Worm (Caenorhabditis elegans) whole organism, L3 larva: ENCODE measurements around the gene let-721.

Experiments used
- R02D3.7 ChIP-seq: fragments of 150-350 bp; optimal IDR thresholded peaks from 2 replicates; lab custom pipeline; 2014; ENCODE audit warnings: missing biosample characterization, missing genetic modification characterization
- aly-2 ChIP-seq: fragments of 150-350 bp; optimal IDR thresholded peaks from 2 replicates; lab custom pipeline; 2014; ENCODE audit warnings: missing biosample characterization, missing genetic modification characterization
- ama-1 ChIP-seq: fragments of 150-350 bp; optimal IDR thresholded peaks from 2 replicates; lab custom pipeline; 2018
- ceh-16 ChIP-seq: sonication (generic microtip); optimal IDR thresholded peaks from 2 replicates; lab custom pipeline; 2017; ENCODE audit warnings: missing biosample characterization, missing genetic modification characterization
- ceh-28 ChIP-seq: fragments of 150-350 bp; optimal IDR thresholded peaks from 2 replicates; lab custom pipeline; 2014; ENCODE audit warnings: missing biosample characterization, missing genetic modification reagents, missing genetic modification characterization
- ceh-82 ChIP-seq: fragments of 150-350 bp; optimal IDR thresholded peaks from 2 replicates; lab custom pipeline; 2014; ENCODE audit warnings: missing biosample characterization, missing genetic modification characterization
- ceh-9 ChIP-seq: sonication (generic microtip); optimal IDR thresholded peaks from 2 replicates; lab custom pipeline; 2018; ENCODE audit warnings: missing biosample characterization, missing genetic modification characterization
- daf-12 ChIP-seq: fragments of 150-350 bp; optimal IDR thresholded peaks from 2 replicates; lab custom pipeline; 2014; ENCODE audit warnings: missing biosample characterization, missing genetic modification reagents, missing genetic modification characterization
- egl-27 ChIP-seq: sonication (generic microtip); optimal IDR thresholded peaks from 4 replicates; lab custom pipeline; 2017; ENCODE audit warnings: missing biosample characterization, missing genetic modification reagents, missing genetic modification characterization
- egl-5 ChIP-seq: fragments of 150-350 bp; optimal IDR thresholded peaks from 2 replicates; lab custom pipeline; 2017; ENCODE audit warnings: missing biosample characterization, missing genetic modification reagents, missing genetic modification characterization, inconsistent platforms
- elt-1 ChIP-seq: fragments of 150-350 bp; optimal IDR thresholded peaks from 2 replicates; lab custom pipeline; 2014; ENCODE audit warnings: missing biosample characterization, missing genetic modification characterization
- elt-2 ChIP-seq: sonication (generic microtip); optimal IDR thresholded peaks from 2 replicates; lab custom pipeline; 2016; ENCODE audit warnings: missing genetic modification reagents, mild to moderate bottlenecking, missing genetic modification characterization, missing compliant biosample characterization
- elt-3 ChIP-seq, 3 experiments: fragments of 150-350 bp in 1 of 3; sonication (generic microtip) in 2 of 3; optimal IDR thresholded peaks; 2 replicates in 2 of 3; 4 replicates in 1 of 3; lab custom pipeline; 2014 to 2017; ENCODE audit warnings: missing biosample characterization in 3 of 3, missing genetic modification characterization in 3 of 3
- eor-1 ChIP-seq, 2 experiments: fragments of 150-350 bp; optimal IDR thresholded peaks; 2 replicates each; lab custom pipeline; 2014 to 2018; ENCODE audit warnings: missing biosample characterization in 2 of 2, missing genetic modification characterization in 2 of 2
- fkh-10 ChIP-seq: sonication (generic microtip); optimal IDR thresholded peaks from 2 replicates; lab custom pipeline; 2017; ENCODE audit warnings: missing biosample characterization, missing genetic modification reagents, missing genetic modification characterization
- fos-1 ChIP-seq: fragments of 150-350 bp; optimal IDR thresholded peaks from 2 replicates; lab custom pipeline; 2014; ENCODE audit warnings: missing biosample characterization, missing genetic modification characterization
- jun-1 ChIP-seq: fragments of 150-350 bp; optimal IDR thresholded peaks from 2 replicates; lab custom pipeline; 2014; ENCODE audit warnings: missing biosample characterization, missing genetic modification reagents, missing genetic modification characterization
- lin-15B ChIP-seq: fragments of 150-350 bp; optimal IDR thresholded peaks from 2 replicates; lab custom pipeline; 2014; ENCODE audit warnings: missing biosample characterization, missing genetic modification characterization
- lin-39 ChIP-seq: fragments of 150-350 bp; optimal IDR thresholded peaks from 2 replicates; lab custom pipeline; 2018; ENCODE audit warnings: missing biosample characterization, missing genetic modification reagents, missing genetic modification characterization
- lsy-12 ChIP-seq: sonication (generic microtip); optimal IDR thresholded peaks from 2 replicates; lab custom pipeline; 2016; ENCODE audit warnings: mild to moderate bottlenecking, missing genetic modification characterization, missing compliant biosample characterization
- mdl-1 ChIP-seq: fragments of 150-350 bp; optimal IDR thresholded peaks from 2 replicates; lab custom pipeline; 2014; ENCODE audit warnings: missing biosample characterization, missing genetic modification characterization
- nfya-1 ChIP-seq: sonication (generic microtip); optimal IDR thresholded peaks from 2 replicates; lab custom pipeline; 2017; ENCODE audit warnings: missing genetic modification characterization, mild to moderate bottlenecking, missing compliant biosample characterization, antibody characterized with exemption, moderate library complexity; ENCODE audit not compliant: insufficient read depth
- nhr-11 ChIP-seq: fragments of 150-350 bp; optimal IDR thresholded peaks from 2 replicates; lab custom pipeline; 2014; ENCODE audit warnings: missing biosample characterization, missing genetic modification characterization
- nhr-12 ChIP-seq: fragments of 150-350 bp; optimal IDR thresholded peaks from 2 replicates; lab custom pipeline; 2014; ENCODE audit warnings: missing biosample characterization, missing genetic modification characterization
- nhr-23 ChIP-seq: fragments of 150-350 bp; optimal IDR thresholded peaks from 2 replicates; lab custom pipeline; 2014; ENCODE audit warnings: missing biosample characterization, missing genetic modification reagents, missing genetic modification characterization
- nhr-28 ChIP-seq: fragments of 150-350 bp; optimal IDR thresholded peaks from 2 replicates; lab custom pipeline; 2014; ENCODE audit warnings: missing biosample characterization, missing genetic modification characterization
- nhr-43 ChIP-seq: sonication (generic microtip); optimal IDR thresholded peaks from 2 replicates; lab custom pipeline; 2016; ENCODE audit warnings: mild to moderate bottlenecking, missing genetic modification characterization, missing compliant biosample characterization; ENCODE audit not compliant: poor library complexity, severe bottlenecking
- nhr-67 ChIP-seq: fragments of 150-350 bp; optimal IDR thresholded peaks from 2 replicates; lab custom pipeline; 2014; ENCODE audit warnings: missing biosample characterization, missing genetic modification characterization
- nhr-76 ChIP-seq: fragments of 150-350 bp; sonication (generic microtip); optimal IDR thresholded peaks from 5 replicates; lab custom pipeline; 2014; ENCODE audit warnings: missing biosample characterization, missing genetic modification characterization
- nhr-77 ChIP-seq: fragments of 150-350 bp; optimal IDR thresholded peaks from 2 replicates; lab custom pipeline; 2014; ENCODE audit warnings: missing biosample characterization, missing genetic modification characterization
- pha-4 ChIP-seq: fragments of 150-350 bp; optimal IDR thresholded peaks from 2 replicates; lab custom pipeline; 2014; ENCODE audit warnings: missing biosample characterization, missing genetic modification reagents, missing genetic modification characterization
- pqm-1 ChIP-seq: fragments of 150-350 bp; optimal IDR thresholded peaks from 2 replicates; lab custom pipeline; 2017; ENCODE audit warnings: missing biosample characterization, missing genetic modification characterization, inconsistent platforms
- sea-2 ChIP-seq: fragments of 150-350 bp; sonication (generic microtip); optimal IDR thresholded peaks from 4 replicates; lab custom pipeline; 2014; ENCODE audit warnings: missing biosample characterization, missing genetic modification reagents, missing genetic modification characterization
- snpc-4 ChIP-seq: fragments of 150-350 bp; optimal IDR thresholded peaks from 2 replicates; lab custom pipeline; 2014; ENCODE audit warnings: missing biosample characterization, missing genetic modification characterization
- tbx-2 ChIP-seq: sonication (generic microtip); optimal IDR thresholded peaks from 2 replicates; lab custom pipeline; 2016; ENCODE audit warnings: mild to moderate bottlenecking, missing genetic modification characterization, missing compliant biosample characterization
- unc-39 ChIP-seq: sonication (generic microtip); optimal IDR thresholded peaks from 4 replicates; lab custom pipeline; 2017; ENCODE audit warnings: missing biosample characterization, missing genetic modification characterization
- unc-62 ChIP-seq: fragments of 150-350 bp; sonication (generic microtip); optimal IDR thresholded peaks from 4 replicates; lab custom pipeline; 2014; ENCODE audit warnings: missing biosample characterization, missing genetic modification reagents, missing genetic modification characterization
- zag-1 ChIP-seq: fragments of 150-350 bp; optimal IDR thresholded peaks from 2 replicates; lab custom pipeline; 2014; ENCODE audit warnings: missing biosample characterization, missing genetic modification characterization
- ztf-11 ChIP-seq: fragments of 150-350 bp; optimal IDR thresholded peaks from 2 replicates; lab custom pipeline; 2014; ENCODE audit warnings: missing biosample characterization, missing genetic modification characterization
- ztf-4 ChIP-seq: fragments of 150-350 bp; optimal IDR thresholded peaks from 2 replicates; lab custom pipeline; 2014; ENCODE audit warnings: missing biosample characterization, missing genetic modification characterization

The let-721 gene

ce11 chrIII:6442305-6443125 is 4.2 kb downstream of the let-721 start, which contains the start of gene mel-32:
Gene mel-32, minus strand, starts transcription at chrIII:6443000.
- TF ChIP-seq pqm-1 (tag; lab: Kevin White, UChicago): peak; percentile 67
- peak; percentile 22 for TF ChIP-seq ama-1
- peak; percentile 16 for TF ChIP-seq lin-15B (tag; lab: Kevin White, UChicago)
- peak; percentile 84 for TF ChIP-seq elt-2 (tag; lab: Kevin White, UChicago)
- peak; percentile 48 for TF ChIP-seq pha-4 (tag; lab: Kevin White, UChicago)
- TF ChIP-seq nhr-43 (tag; lab: Kevin White, UChicago): no peak
- TF ChIP-seq ceh-28 (tag; lab: Kevin White, UChicago): peak; percentile 15
- no peak for TF ChIP-seq nhr-11 (tag; lab: Kevin White, UChicago)

DNA sequence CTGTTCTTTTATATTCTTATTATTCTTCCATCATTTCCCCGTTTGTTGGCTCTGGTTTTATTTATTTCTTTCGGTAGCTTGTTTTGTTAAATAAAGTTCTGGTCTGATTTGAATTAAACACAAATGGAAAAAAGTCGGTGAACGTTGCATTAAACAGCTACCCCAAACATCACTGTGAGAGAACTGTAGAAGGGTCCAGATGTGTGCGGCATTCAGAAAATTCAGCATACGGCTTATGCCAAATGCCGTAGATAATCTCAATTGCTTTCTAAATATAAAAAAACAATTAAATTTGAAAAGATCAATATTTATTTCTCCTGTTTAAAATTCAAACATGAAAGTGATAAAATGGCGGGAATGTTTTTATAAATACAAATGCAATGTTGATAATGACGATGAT is 6.9 kb downstream of the let-721 start:
- TF ChIP-seq fos-1 (tag; lab: Kevin White, UChicago): no peak
- TF ChIP-seq unc-39: no peak
- no peak for TF ChIP-seq zag-1 (tag; lab: Kevin White, UChicago)
- no peak for TF ChIP-seq nhr-11 (tag; lab: Kevin White, UChicago)
- TF ChIP-seq eor-1 (tag; optimal IDR thresholded peaks at IDR 0.05; lab: Kevin White, UChicago): no peak
- no peak for TF ChIP-seq elt-1 (tag; lab: Kevin White, UChicago)
- TF ChIP-seq R02D3.7 (tag; lab: Kevin White, UChicago): no peak
- no peak for TF ChIP-seq ztf-4 (tag; lab: Kevin White, UChicago)
- no peak for TF ChIP-seq nhr-77 (tag; lab: Kevin White, UChicago)
- no peak for TF ChIP-seq snpc-4 (tag; lab: Kevin White, UChicago)
- TF ChIP-seq egl-5: no peak
- TF ChIP-seq tbx-2 (tag; lab: Kevin White, UChicago): no peak
- no peak for TF ChIP-seq elt-3 (tag; optimal IDR thresholded peaks at IDR 0.05; lab: Kevin White, UChicago)

ce11 chrIII:6436308-6436707 is 10.4 kb downstream of the let-721 start, which contains the start of gene C05D11.1:
Gene C05D11.1, plus strand, starts transcription at chrIII:6436608.
- no peak for TF ChIP-seq lin-15B (tag; lab: Kevin White, UChicago)
- TF ChIP-seq nhr-12: no peak
- no peak for TF ChIP-seq aly-2 (tag; lab: Kevin White, UChicago)
- TF ChIP-seq tbx-2 (tag; lab: Kevin White, UChicago): no peak
- TF ChIP-seq R02D3.7 (tag; lab: Kevin White, UChicago): no peak
- TF ChIP-seq mdl-1 (tag; lab: Kevin White, UChicago): no peak
- no peak for TF ChIP-seq jun-1 (tag; lab: Kevin White, UChicago)
- no peak for TF ChIP-seq sea-2 (GFP tag; lab: Kevin White, UChicago)
- no peak for TF ChIP-seq zag-1 (tag; lab: Kevin White, UChicago)
- TF ChIP-seq pha-4 (tag; lab: Kevin White, UChicago): no peak
- TF ChIP-seq pqm-1 (tag; lab: Kevin White, UChicago): no peak
- TF ChIP-seq ceh-82 (tag; lab: Kevin White, UChicago): no peak
- no peak for TF ChIP-seq nhr-28 (tag; lab: Kevin White, UChicago)
- TF ChIP-seq fos-1 (tag; lab: Kevin White, UChicago): no peak
- no peak for TF ChIP-seq fkh-10 (GFP tag; lab: Kevin White, UChicago)
- TF ChIP-seq ceh-16: no peak

DNA sequence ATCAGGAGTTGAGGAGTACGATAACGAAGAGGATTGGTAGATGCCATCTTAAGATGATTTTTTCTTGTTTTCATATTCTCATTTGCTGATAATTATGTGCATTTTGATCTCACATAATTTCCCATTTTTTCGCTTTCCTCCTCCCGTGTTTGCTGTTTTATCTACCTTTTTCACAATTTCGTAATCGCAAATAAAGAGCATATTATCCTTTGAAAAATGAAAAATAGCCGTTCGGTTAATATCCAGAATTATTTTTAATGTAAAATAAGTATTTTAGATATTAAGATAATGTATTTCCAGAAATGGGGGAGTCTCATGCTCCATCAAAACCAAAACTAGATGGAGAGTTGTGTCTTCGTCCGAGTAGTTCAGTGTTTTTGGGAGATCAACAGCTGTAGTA is 13.8 kb downstream of the let-721 start, which contains the start of gene vps-16:
Gene vps-16, plus strand, starts transcription at position 301 of the 400 bp plus-strand sequence.
- TF ChIP-seq ztf-11 (tag; lab: Kevin White, UChicago): no peak

DNA sequence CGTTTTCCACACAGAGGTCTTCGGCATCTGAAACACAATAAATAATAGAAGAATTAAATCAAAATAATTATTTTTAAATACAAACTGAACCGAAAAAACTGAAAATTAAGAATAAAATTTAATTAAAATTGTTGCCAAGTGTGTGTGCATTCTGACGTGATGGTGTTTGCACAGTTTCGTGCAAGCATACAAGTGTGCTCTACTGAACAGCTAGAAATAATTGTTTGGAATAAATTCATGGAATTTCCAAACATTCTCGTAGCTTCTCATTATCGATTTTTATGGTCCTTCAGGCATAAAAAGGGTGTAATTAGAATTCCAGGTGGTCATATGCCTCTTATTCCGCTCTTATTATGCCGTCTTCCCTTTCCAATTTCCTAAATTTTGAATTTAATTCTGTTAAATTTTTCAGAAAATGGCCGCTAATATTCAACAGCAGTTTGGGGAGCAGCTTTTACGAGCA is 14.9 kb downstream of the let-721 start, which contains the start of the genes mrps-17 and txdc-9:
Gene mrps-17, minus strand, starts transcription at position 33 of the 463 bp plus-strand sequence.
Gene txdc-9, plus strand, starts transcription at position 413 of the 463 bp plus-strand sequence.
- TF ChIP-seq egl-27 (tag; lab: Kevin White, UChicago) (no peak), lsy-12 (tag; lab: Kevin White, UChicago) (peak; percentile 14), nhr-77 (tag; lab: Kevin White, UChicago) (no peak), lin-39 (peak; percentile 72), nhr-76 (tag; lab: Kevin White, UChicago) (no peak), zag-1 (tag; lab: Kevin White, UChicago) (no peak), elt-3 (tag; optimal IDR thresholded peaks at IDR 0.05; lab: Kevin White, UChicago) (no peak), daf-12 (tag; lab: Kevin White, UChicago) (no peak), nhr-12 (no peak), unc-39 (no peak), fkh-10 (GFP tag; lab: Kevin White, UChicago) (peak; percentile 37), ceh-82 (tag; lab: Kevin White, UChicago) (no peak), nhr-28 (tag; lab: Kevin White, UChicago) (no peak), ama-1 (peak; percentile 1), jun-1 (tag; lab: Kevin White, UChicago) (no peak), elt-1 (tag; lab: Kevin White, UChicago) (no peak), nfya-1 (no peak), nhr-43 (tag; lab: Kevin White, UChicago) (no peak), pha-4 (tag; lab: Kevin White, UChicago) (no peak), unc-62 (GFP tag; lab: Kevin White, UChicago) (no peak), fos-1 (tag; lab: Kevin White, UChicago) (no peak), nhr-67 (no peak), nhr-23 (tag; lab: Kevin White, UChicago) (peak; percentile 73), ceh-9 (no peak)
